Fruit fly (Drosophila melanogaster): ENCODE measurements around the gene NimB4.

NimB4 gene

DNA sequence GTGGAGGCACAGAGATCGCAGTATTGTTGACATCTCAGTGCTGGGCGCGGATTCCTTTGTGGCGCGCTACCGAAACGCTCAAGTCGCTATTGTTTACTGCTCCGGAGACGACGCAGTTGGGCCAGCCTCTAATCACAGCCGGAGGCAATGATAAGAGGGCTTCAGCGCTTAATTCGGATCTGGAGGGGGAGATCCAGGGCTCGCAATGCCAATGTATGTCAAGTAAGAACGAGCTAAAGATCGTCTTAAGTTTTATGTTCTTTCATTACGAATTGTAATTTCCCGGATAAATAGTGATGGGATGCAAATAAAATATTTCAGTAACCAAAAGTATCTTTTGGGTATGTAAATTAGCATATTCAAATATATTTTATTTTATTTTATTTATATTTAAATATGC, at the start of gene NimB4, which contains the start of gene NimB5:
Gene NimB4, minus strand, starts transcription at position 101 of the 400 bp plus-strand sequence.
Gene NimB5, plus strand, starts transcription at position 302 of the 400 bp plus-strand sequence.
- TF ChIP-seq CG8478 (optimal IDR thresholded peaks at IDR 0.05) (no peak), CTCF (optimal IDR thresholded peaks at IDR 0.05) (no peak)

DNA sequence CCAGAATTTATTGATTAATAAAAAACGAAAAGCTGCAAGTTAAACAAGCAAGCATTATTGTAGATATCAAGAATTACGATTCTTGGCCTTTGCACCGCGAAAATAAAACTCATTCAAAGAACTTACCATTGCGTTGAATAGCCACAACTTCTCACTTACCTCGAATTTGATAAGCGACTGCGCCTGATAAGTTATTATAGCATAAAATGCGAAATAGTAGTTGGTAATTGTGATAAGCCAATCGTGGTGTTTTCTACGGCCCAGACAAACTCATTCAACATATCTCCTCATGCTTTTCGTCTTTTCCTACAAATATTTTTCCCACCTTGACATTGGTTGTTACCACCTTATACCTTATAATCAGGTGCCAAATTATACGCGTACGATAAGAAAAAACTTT, 45.3 kb upstream of the NimB4 start:
- no peak for TF ChIP-seq CTCF (optimal IDR thresholded peaks at IDR 0.05)
- no peak for TF ChIP-seq CG8478 (optimal IDR thresholded peaks at IDR 0.05)

DNA sequence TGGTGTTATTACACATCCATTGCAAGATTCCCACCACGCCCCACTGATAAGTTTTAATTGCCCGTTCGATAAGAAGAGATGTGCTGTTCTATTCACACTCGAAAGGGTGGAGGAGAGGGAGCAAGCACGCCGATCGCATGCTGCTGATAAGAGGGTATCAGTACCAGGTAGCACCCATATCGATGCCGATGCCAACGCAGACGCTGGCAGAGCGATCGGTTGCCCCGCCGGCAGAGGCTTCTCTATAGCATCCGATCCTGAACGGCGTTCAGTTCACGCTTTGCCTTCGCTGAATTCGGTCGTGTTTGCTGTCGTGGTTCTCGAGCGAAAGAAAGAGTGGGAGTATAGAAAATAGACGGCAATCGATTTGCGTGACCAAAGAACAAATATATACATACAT, 43.7 kb upstream of the NimB4 start:
- no peak for TF ChIP-seq CG8478 (optimal IDR thresholded peaks at IDR 0.05)
- TF ChIP-seq CTCF (optimal IDR thresholded peaks at IDR 0.05), result no peak

DNA sequence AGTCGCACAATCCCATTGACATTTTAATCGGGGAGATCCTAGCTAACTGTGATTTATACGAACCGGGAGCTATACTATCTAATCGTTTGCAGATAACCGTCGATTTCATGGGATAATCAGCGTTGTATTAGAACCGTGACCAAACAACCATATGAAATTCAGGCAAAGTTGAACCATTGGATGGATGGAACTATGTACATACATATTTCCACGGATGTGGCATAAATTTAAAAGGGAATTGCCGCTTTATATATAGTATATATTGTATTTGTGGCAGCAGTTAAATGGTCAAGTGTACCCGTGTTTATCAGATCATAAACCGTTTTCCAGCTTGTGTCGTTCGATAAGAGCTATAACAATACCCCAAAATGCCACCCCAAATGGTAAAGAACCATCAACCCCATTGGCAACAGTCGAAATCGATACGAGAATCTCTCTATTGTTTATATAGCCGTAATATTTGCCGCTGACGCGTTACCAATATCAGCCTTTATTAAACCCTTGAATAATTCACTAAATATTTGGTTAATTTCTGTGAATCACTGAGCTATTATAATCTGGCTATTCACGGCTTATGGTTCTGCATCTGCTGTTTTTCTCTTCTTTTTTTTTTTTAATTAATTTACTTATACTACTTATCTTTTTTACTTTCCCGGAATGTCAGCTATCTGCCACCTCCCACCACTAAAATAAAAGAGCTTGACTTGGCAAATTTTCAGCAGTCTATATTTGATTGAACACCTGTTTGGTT, 42.7 kb upstream of the NimB4 start, which contains the start of gene bgm:
Gene bgm, plus strand, starts transcription at position 701 of the 751 bp plus-strand sequence.
- TF ChIP-seq CTCF (optimal IDR thresholded peaks at IDR 0.05) (no peak), CG8478 (optimal IDR thresholded peaks at IDR 0.05) (no peak)

DNA sequence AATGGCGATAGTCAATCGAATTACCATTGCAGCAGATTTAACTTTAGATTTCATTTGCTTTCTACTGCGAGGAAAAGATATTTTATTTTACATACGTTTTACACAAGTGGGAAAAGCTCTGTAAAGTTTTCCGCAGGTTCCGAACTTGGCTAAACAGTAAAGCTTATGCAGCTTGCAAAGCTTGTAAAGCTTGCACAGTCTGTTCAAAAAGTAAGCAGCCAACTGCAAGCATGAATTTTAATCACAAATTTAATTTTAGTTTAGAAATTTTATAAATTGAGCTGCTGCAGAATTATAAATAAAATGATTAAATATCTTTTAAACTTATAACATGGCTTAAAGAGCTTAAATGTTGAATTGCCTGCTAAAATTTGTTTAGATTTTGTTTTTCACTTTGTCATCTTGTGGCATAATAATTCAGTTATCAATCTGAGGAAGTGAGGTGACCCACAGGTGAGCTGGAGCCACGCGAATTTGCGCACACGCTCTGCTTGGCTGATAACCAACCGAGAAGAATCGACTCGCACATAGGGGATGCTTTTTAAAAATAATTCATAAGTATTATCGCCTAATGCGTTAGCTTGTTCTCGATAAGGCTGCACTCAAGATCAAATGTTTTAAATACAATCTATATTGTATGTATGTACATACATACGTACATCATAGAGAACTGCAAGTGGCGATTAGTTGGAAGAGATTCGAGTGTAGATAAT, 42.0 kb upstream of the NimB4 start:
- TF ChIP-seq CTCF (optimal IDR thresholded peaks at IDR 0.05), result no peak

DNA sequence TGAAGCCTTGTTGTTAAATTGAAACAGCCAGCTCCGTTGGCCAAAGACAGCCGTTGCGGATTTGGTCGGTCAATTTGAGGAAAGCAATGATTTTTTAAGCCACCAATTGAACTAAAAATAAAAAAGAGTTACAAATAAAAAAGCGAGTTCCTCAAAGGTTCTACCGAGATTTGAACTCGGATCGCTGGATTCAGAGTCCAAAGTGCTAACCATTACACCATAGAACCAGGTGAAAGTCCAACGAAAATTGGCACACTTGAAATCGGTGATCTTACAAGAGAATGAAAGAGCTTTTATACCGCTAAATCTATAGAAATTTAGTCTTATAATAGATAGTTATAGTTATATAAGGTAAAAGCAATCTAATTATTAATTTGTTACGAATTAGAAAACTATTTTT, 40.6 kb upstream of the NimB4 start:
- no peak for TF ChIP-seq CTCF (optimal IDR thresholded peaks at IDR 0.05)
- TF ChIP-seq CG8478 (optimal IDR thresholded peaks at IDR 0.05), result no peak

DNA sequence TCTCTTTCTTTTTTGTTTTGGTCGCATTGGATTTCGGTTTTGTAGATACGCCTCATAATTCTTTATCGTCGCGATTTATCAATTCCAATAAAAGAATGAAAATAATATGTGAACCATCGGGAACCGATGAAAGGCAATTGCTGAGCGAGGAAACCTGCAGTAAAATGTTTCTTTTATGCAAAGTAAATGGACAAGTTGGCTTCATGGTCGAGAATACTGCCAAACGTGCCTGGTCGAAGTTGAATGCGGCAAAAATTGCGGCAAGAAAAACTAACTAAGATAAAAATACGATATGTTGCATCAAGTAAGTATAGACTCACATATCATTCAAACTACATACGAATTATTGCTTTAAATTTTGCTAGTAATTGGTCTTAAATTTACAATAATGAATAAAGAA, 38.0 kb upstream of the NimB4 start, which contains the start of gene CG42692:
Gene CG42692, plus strand, starts transcription at position 301 of the 400 bp plus-strand sequence.
- TF ChIP-seq CTCF (optimal IDR thresholded peaks at IDR 0.05) (no peak), CG8478 (optimal IDR thresholded peaks at IDR 0.05) (no peak)

DNA sequence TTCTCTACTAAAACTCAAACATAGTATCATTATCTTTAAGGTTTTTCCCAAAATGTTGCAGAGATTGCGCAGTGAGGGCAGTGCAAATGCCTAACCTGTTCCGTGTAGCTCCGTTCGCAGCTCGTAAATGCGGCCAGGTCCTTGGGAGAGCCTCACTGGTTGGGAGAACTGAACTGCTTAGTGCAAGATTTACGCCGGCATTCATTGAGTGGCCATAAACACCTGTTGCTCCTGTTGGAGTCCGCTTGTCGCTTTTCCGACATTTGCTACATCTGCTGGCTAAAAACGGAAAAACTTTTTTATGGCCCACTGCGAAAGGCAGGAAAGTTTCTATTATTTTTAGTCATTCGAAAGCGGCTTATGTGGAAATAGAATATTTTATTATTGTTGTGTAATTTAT, 32.1 kb upstream of the NimB4 start:
- TF ChIP-seq CTCF (optimal IDR thresholded peaks at IDR 0.05) (no peak), CG8478 (optimal IDR thresholded peaks at IDR 0.05) (no peak)

DNA sequence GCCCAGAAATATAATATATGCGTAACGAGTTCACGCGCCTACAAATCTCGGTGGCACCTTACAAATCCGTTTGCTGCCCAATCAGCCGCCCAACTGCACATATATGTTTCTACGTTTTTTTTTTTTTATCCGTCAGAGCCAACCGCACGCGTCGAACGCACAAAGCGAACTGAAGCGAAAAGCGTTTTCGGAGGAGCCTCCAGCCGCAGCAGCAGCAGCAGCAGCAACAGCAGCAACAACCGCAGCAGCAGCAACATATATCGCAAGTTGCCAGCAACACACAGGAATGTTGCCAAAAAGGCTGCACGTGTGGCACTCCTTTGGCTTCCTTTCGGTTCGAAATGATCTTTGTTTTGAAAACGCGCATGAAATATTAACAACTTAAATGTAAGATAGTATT, 31.3 kb upstream of the NimB4 start, which contains the start of gene rk:
Gene rk, minus strand, starts transcription at position 171 of the 400 bp plus-strand sequence.
- TF ChIP-seq CTCF (optimal IDR thresholded peaks at IDR 0.05), result no peak
- TF ChIP-seq CG8478 (optimal IDR thresholded peaks at IDR 0.05), result no peak

DNA sequence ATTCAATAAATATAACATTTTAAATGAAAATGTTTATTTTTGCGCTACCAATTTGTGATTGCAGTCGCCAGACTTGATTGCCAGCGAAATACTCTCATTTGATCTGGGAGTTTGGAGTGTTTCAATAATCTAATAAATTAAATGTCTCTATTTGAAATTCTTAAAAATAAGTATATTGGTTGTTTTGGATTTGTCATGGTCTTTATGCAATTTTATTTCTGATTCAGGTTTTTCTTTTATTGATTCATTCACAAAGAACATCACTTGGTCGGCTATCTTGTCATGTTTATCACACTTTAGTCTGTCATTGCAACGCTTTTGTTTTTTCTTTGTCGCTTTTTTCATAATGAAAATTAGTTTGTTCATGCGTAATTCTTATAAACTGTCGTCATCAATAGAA, 29.2 kb upstream of the NimB4 start:
- TF ChIP-seq CG8478 (optimal IDR thresholded peaks at IDR 0.05), result no peak
- no peak for TF ChIP-seq CTCF (optimal IDR thresholded peaks at IDR 0.05)

DNA sequence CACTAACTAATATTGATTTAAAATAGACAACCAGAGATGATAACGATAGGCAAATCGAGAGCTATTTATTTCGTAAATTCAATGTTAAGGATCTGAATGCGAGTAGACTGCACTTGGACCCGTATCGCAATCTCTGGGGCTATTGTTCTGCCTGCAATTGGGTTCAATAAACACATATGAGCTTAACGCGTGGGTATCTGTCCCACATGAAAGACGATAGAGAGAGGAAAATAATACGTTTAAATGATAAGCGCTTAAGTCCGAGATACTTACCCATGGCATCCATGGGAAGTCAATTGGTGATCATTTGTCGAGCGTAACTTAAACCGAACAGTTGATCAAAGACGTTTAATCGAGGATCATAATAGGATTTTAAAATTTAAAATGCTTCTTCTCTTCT, 10.1 kb upstream of the NimB4 start, which contains the start of gene NimC2:
Gene NimC2, plus strand, starts transcription at position 301 of the 400 bp plus-strand sequence.
- TF ChIP-seq CG8478 (optimal IDR thresholded peaks at IDR 0.05) (no peak), CTCF (optimal IDR thresholded peaks at IDR 0.05) (no peak)

DNA sequence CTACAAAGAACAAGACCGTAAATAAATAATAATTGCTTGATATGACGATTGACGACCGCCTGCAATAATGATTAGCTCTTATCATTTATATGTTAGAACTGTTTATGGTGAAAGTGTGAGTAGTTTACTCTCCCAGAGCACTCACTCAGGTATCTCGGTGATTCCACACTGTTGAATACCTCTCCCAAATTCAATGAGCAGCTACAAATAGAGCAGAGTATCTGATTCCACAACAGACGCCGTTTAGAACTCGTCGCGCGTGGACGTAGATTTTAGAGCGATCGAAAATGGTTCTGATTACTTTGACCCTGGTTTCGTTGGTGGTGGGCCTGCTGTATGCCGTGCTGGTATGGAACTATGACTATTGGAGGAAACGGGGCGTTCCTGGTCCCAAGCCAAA, 7.3 kb upstream of the NimB4 start, which contains the start of gene Cyp28a5:
Gene Cyp28a5, plus strand, starts transcription at position 230 of the 400 bp plus-strand sequence.
- TF ChIP-seq CG8478 (optimal IDR thresholded peaks at IDR 0.05) (no peak), CTCF (optimal IDR thresholded peaks at IDR 0.05) (no peak)

DNA sequence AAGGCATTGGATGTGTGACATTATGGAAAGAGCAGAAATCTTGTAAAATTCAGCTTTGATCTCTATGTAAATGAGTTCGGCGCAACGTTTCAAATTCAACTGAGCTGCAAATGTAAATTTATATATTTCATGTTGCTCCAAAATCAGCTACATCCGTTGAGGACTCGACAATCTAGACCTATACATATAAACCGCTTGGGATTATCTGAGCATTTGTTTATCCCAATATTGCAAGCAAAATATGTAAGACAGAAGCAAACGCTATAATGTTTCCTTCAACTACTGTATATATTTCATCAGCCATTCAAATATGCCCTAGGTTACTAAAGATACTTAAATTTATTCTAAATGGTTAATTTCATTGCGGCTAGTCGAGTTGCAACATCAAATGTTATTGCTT, 6.9 kb upstream of the NimB4 start, which contains the start of gene NimC1:
Gene NimC1, minus strand, starts transcription at position 101 of the 400 bp plus-strand sequence.
- TF ChIP-seq CG8478 (optimal IDR thresholded peaks at IDR 0.05), result no peak
- no peak for TF ChIP-seq CTCF (optimal IDR thresholded peaks at IDR 0.05)

DNA sequence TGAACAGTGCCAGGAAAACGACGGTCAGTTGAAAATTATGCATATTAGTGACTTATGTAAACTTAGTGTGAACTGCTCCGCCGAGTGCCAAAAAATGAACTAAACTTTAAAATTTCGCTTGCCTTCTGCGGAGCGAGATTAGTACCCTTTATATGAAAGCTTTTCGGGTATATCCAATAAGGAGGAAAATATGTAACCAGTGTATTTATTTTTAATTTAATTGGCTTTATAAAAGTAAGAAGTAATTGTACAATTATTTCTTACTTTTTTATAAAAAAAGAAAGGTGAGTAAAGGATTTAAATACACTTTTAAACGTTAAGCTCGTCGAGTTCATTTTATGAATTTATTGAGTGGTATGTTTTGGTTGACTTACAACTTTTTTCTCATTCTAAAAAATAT, 3.1 kb upstream of the NimB4 start, which contains the start of gene He:
Gene He, minus strand, starts transcription at position 101 of the 400 bp plus-strand sequence.
- no peak for TF ChIP-seq CG8478 (optimal IDR thresholded peaks at IDR 0.05)

DNA sequence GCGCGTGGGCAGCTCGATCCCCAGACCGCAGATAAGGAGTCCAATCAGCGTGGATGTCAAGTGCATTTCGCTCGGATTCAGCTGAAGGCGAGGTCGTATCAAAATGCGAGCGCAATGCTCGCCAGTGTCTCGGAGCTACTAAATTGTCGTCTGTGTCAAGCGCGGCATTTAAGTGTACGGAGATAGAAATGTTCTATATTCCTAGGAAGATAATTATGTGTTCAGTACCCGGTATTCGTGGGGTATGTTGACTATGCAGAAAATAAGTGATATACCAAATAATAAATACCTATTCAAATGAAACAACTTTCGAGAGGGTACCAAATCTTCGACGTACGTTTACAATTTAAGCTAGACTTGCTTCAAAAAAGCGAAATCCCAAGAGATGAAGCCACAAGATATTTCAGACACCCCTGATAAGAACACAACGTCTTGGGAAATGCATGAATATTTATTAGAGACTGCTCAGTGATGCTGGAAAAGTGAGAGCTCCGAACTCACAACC, 1.9 kb downstream of the NimB4 start, which contains the start of gene NimB3:
Gene NimB3, minus strand, starts transcription at position 140 of the 505 bp plus-strand sequence.
- TF ChIP-seq CTCF (optimal IDR thresholded peaks at IDR 0.05), result no peak
- TF ChIP-seq CG8478 (optimal IDR thresholded peaks at IDR 0.05), result no peak

Data from S2 (cell line).